Worm (Caenorhabditis elegans) whole organism, L2 larva: ENCODE results near the gene pvf-1.

Experiments
- C34F6.9 ChIP-seq: fragments of 150-350 bp; optimal IDR thresholded peaks from 2 replicates; lab custom pipeline; 2014; ENCODE audit warnings: missing biosample characterization, missing genetic modification characterization
- F13H6.1 ChIP-seq: sonication (generic microtip); optimal IDR thresholded peaks from 2 replicates; lab custom pipeline; 2016; ENCODE audit warnings: missing genetic modification characterization, missing compliant biosample characterization
- R02D3.7 ChIP-seq: fragments of 150-350 bp; optimal IDR thresholded peaks from 2 replicates; lab custom pipeline; 2014; ENCODE audit warnings: missing biosample characterization, missing genetic modification characterization
- Y55F3AM.14 ChIP-seq: fragments of 200-800 bp; sonication (Bioruptor generic); optimal IDR thresholded peaks from 2 replicates; lab custom pipeline; 2018; ENCODE audit warnings: mild to moderate bottlenecking, missing genetic modification characterization, missing compliant biosample characterization
- ZK546.5 ChIP-seq: sonication (generic microtip); optimal IDR thresholded peaks from 2 replicates; lab custom pipeline; 2017; ENCODE audit warnings: missing biosample characterization, missing genetic modification characterization
- alr-1 ChIP-seq: fragments of 150-350 bp; optimal IDR thresholded peaks from 2 replicates; lab custom pipeline; 2014; ENCODE audit warnings: missing biosample characterization, missing genetic modification characterization
- aly-2 ChIP-seq: fragments of 150-350 bp; optimal IDR thresholded peaks from 2 replicates; lab custom pipeline; 2014; ENCODE audit warnings: missing biosample characterization, missing genetic modification characterization
- ama-1 ChIP-seq: fragments of 150-350 bp; optimal IDR thresholded peaks from 2 replicates; lab custom pipeline; 2018; ENCODE audit warnings: inconsistent platforms
- blmp-1 ChIP-seq: sonication (generic microtip); optimal IDR thresholded peaks from 2 replicates; lab custom pipeline; 2017; ENCODE audit warnings: missing genetic modification characterization, mild to moderate bottlenecking, missing compliant biosample characterization, antibody characterized with exemption, moderate library complexity; ENCODE audit not compliant: insufficient read depth
- crh-2 ChIP-seq: sonication (generic microtip); optimal IDR thresholded peaks from 2 replicates; lab custom pipeline; 2017; ENCODE audit warnings: missing biosample characterization, missing genetic modification characterization
- dmd-4 ChIP-seq: sonication (generic microtip); optimal IDR thresholded peaks from 2 replicates; lab custom pipeline; 2017; ENCODE audit warnings: missing biosample characterization, missing genetic modification characterization
- egl-27 ChIP-seq: sonication (generic microtip); optimal IDR thresholded peaks from 3 replicates; lab custom pipeline; 2017; ENCODE audit warnings: missing biosample characterization, missing genetic modification reagents, missing genetic modification characterization
- elt-3 ChIP-seq: sonication (generic microtip); optimal IDR thresholded peaks from 2 replicates; lab custom pipeline; 2017; ENCODE audit warnings: missing biosample characterization, missing genetic modification characterization
- fos-1 ChIP-seq: fragments of 150-350 bp; optimal IDR thresholded peaks from 2 replicates; lab custom pipeline; 2014; ENCODE audit warnings: missing biosample characterization, missing genetic modification characterization
- gmeb-1 ChIP-seq: fragments of 150-350 bp; optimal IDR thresholded peaks from 2 replicates; lab custom pipeline; 2014; ENCODE audit warnings: missing biosample characterization, missing genetic modification characterization
- lin-11 ChIP-seq: fragments of 150-350 bp; sonication (generic microtip); optimal IDR thresholded peaks from 2 replicates; lab custom pipeline; 2014; ENCODE audit warnings: missing biosample characterization, missing genetic modification characterization, inconsistent platforms, mixed read lengths
- lin-13 ChIP-seq: fragments of 150-350 bp; optimal IDR thresholded peaks from 2 replicates; lab custom pipeline; 2014; ENCODE audit warnings: missing biosample characterization, missing genetic modification reagents, missing genetic modification characterization
- lin-39 ChIP-seq: fragments of 150-350 bp; optimal IDR thresholded peaks from 2 replicates; lab custom pipeline; 2014; ENCODE audit warnings: missing biosample characterization, missing genetic modification reagents, missing genetic modification characterization
- lsy-2 ChIP-seq, 2 experiments: fragments of 150-350 bp in 1 of 2; sonication (generic microtip) in 1 of 2; optimal IDR thresholded peaks; 2 replicates each; lab custom pipeline; 2014 to 2017; ENCODE audit warnings: missing biosample characterization in 2 of 2, missing genetic modification characterization in 2 of 2
- mab-5 ChIP-seq: fragments of 150-350 bp; optimal IDR thresholded peaks from 2 replicates; lab custom pipeline; 2014; ENCODE audit warnings: missing biosample characterization, missing genetic modification characterization
- mbf-1 ChIP-seq: sonication (generic microtip); optimal IDR thresholded peaks from 2 replicates; lab custom pipeline; 2017; ENCODE audit warnings: missing biosample characterization, missing genetic modification characterization
- mdl-1 ChIP-seq, 2 experiments: fragments of 150-350 bp in 1 of 2; sonication (generic microtip) in 1 of 2; optimal IDR thresholded peaks; 2 replicates each; lab custom pipeline; 2017; ENCODE audit warnings: missing biosample characterization in 2 of 2, missing genetic modification characterization in 2 of 2
- nhr-10 ChIP-seq: sonication (generic microtip); optimal IDR thresholded peaks from 2 replicates; lab custom pipeline; 2017; ENCODE audit warnings: missing biosample characterization, missing genetic modification characterization
- nhr-11 ChIP-seq: fragments of 150-350 bp; optimal IDR thresholded peaks from 2 replicates; lab custom pipeline; 2014; ENCODE audit warnings: missing biosample characterization, missing genetic modification characterization
- nhr-12 ChIP-seq: fragments of 150-350 bp; optimal IDR thresholded peaks from 2 replicates; lab custom pipeline; 2014; ENCODE audit warnings: missing biosample characterization, missing genetic modification characterization
- nhr-129 ChIP-seq: fragments of 150-350 bp; optimal IDR thresholded peaks from 2 replicates; lab custom pipeline; 2014; ENCODE audit warnings: missing biosample characterization, missing genetic modification characterization
- nhr-21 ChIP-seq: fragments of 150-350 bp; optimal IDR thresholded peaks from 2 replicates; lab custom pipeline; 2014; ENCODE audit warnings: missing biosample characterization, missing genetic modification characterization
- nhr-23 ChIP-seq: fragments of 150-350 bp; optimal IDR thresholded peaks from 2 replicates; lab custom pipeline; 2014; ENCODE audit warnings: missing biosample characterization, missing genetic modification reagents, missing genetic modification characterization
- nhr-237 ChIP-seq: fragments of 150-350 bp; optimal IDR thresholded peaks from 2 replicates; lab custom pipeline; 2014; ENCODE audit warnings: missing biosample characterization, missing genetic modification characterization
- nhr-25 ChIP-seq: fragments of 150-350 bp; sonication (generic microtip); optimal IDR thresholded peaks from 3 replicates; lab custom pipeline; 2014; ENCODE audit warnings: missing biosample characterization, missing genetic modification characterization
- nhr-6 ChIP-seq: fragments of 150-350 bp; optimal IDR thresholded peaks from 2 replicates; lab custom pipeline; 2014; ENCODE audit warnings: missing biosample characterization, missing genetic modification characterization
- peb-1 ChIP-seq: fragments of 150-350 bp; optimal IDR thresholded peaks from 2 replicates; lab custom pipeline; 2014; ENCODE audit warnings: missing biosample characterization, missing genetic modification characterization
- sem-4 ChIP-seq: fragments of 150-350 bp; optimal IDR thresholded peaks from 2 replicates; lab custom pipeline; 2014; ENCODE audit warnings: missing biosample characterization, missing genetic modification reagents, missing genetic modification characterization
- skn-1 ChIP-seq: sonication (generic microtip); optimal IDR thresholded peaks from 2 replicates; lab custom pipeline; 2017; ENCODE audit warnings: missing biosample characterization, missing genetic modification characterization
- sma-3 ChIP-seq: sonication (generic microtip); optimal IDR thresholded peaks from 2 replicates; lab custom pipeline; 2016; ENCODE audit warnings: missing genetic modification reagents, missing genetic modification characterization, missing compliant biosample characterization
- sma-9 ChIP-seq, 2 experiments: fragments of 150-350 bp in 1 of 2; sonication (generic microtip) in 1 of 2; optimal IDR thresholded peaks; 2 replicates each; lab custom pipeline; 2014 to 2016; ENCODE audit warnings: missing genetic modification characterization in 2 of 2, mild to moderate bottlenecking in 1 of 2, missing biosample characterization in 1 of 2, missing compliant biosample characterization in 1 of 2, missing genetic modification reagents in 1 of 2, moderate library complexity in 1 of 2
- snpc-4 ChIP-seq: fragments of 150-350 bp; optimal IDR thresholded peaks from 2 replicates; lab custom pipeline; 2014; ENCODE audit warnings: missing biosample characterization, missing genetic modification characterization
- unc-39 ChIP-seq: fragments of 150-350 bp; optimal IDR thresholded peaks from 2 replicates; lab custom pipeline; 2014; ENCODE audit warnings: missing biosample characterization, missing genetic modification characterization
- unc-55 ChIP-seq: fragments of 150-350 bp; sonication (generic microtip); optimal IDR thresholded peaks from 3 replicates; lab custom pipeline; 2014; ENCODE audit warnings: missing biosample characterization, missing genetic modification reagents, missing genetic modification characterization
- unc-62 ChIP-seq: fragments of 150-350 bp; optimal IDR thresholded peaks from 2 replicates; lab custom pipeline; 2014; ENCODE audit warnings: missing biosample characterization, missing genetic modification reagents, missing genetic modification characterization
- zag-1 ChIP-seq: fragments of 150-350 bp; optimal IDR thresholded peaks from 2 replicates; lab custom pipeline; 2014; ENCODE audit warnings: missing biosample characterization, missing genetic modification characterization
- ztf-1 ChIP-seq: fragments of 200-800 bp; sonication (Bioruptor generic); conservative IDR thresholded peaks from 2 replicates; pipeline ENCODE4 v1.3.6; 2022; ENCODE audit warnings: missing genetic modification characterization, missing compliant biosample characterization
- ztf-4 ChIP-seq: fragments of 150-350 bp; optimal IDR thresholded peaks from 2 replicates; lab custom pipeline; 2014; ENCODE audit warnings: missing biosample characterization, missing genetic modification characterization

pvf-1 gene

ce11 chrIII:1824264-1824922, at the start of gene pvf-1, which contains the start of gene Y39A3CL.7:
Gene pvf-1, minus strand, starts transcription at chrIII:1824314.
Gene Y39A3CL.7, plus strand, starts transcription at chrIII:1824919.
- TF ChIP-seq nhr-11 (tag; lab: Kevin White, UChicago): no peak
- no peak for TF ChIP-seq snpc-4 (tag; lab: Kevin White, UChicago)
- no peak for TF ChIP-seq unc-39 (tag; lab: Kevin White, UChicago)
- TF ChIP-seq nhr-25 (tag; lab: Kevin White, UChicago): no peak
- TF ChIP-seq peb-1: no peak
- no peak for TF ChIP-seq lin-39 (tag; lab: Kevin White, UChicago)
- peak; percentile 23 for TF ChIP-seq nhr-129 (tag; lab: Kevin White, UChicago)
- no peak for TF ChIP-seq nhr-12 (tag; lab: Kevin White, UChicago)
- peak; percentile 63 for TF ChIP-seq lin-13 (GFP tag; lab: Kevin White, UChicago)
- no peak for TF ChIP-seq aly-2 (tag; lab: Kevin White, UChicago)
- TF ChIP-seq nhr-23 (tag; lab: Kevin White, UChicago): no peak
- TF ChIP-seq C34F6.9: peak; percentile 36
- peak; percentile 40 for TF ChIP-seq gmeb-1
- no peak for TF ChIP-seq ZK546.5
- TF ChIP-seq fos-1 (tag; lab: Kevin White, UChicago): no peak
- TF ChIP-seq sma-3 (GFP tag; lab: Kevin White, UChicago): peak; percentile 39
- TF ChIP-seq sem-4 (tag; lab: Kevin White, UChicago): peak; percentile 20
- TF ChIP-seq ama-1 (lab: Kevin White, UChicago): no peak
- TF ChIP-seq F13H6.1 (tag; lab: Kevin White, UChicago): peak; percentile 7
- peak in 1 of 2 experiments; percentile 60 for TF ChIP-seq lsy-2 (tag; optimal IDR thresholded peaks at IDR 0.05; lab: Kevin White, UChicago)
- no peak for TF ChIP-seq ztf-4 (tag; lab: Kevin White, UChicago)
- no peak for TF ChIP-seq blmp-1 (tag; lab: Kevin White, UChicago)
- TF ChIP-seq lin-11: no peak
- peak; percentile 34 for TF ChIP-seq unc-55 (GFP tag; lab: Kevin White, UChicago)
- no peak for TF ChIP-seq mab-5 (tag; lab: Kevin White, UChicago)

ce11 chrIII:1860129-1860528, 36.0 kb upstream of the pvf-1 start, which contains the start of gene ttc-7:
Gene ttc-7, plus strand, starts transcription at chrIII:1860429.
- no peak for TF ChIP-seq egl-27 (tag; lab: Kevin White, UChicago)
- no peak for TF ChIP-seq ztf-4 (tag; lab: Kevin White, UChicago)
- no peak for TF ChIP-seq lin-39 (tag; lab: Kevin White, UChicago)
- no peak for TF ChIP-seq nhr-129 (tag; lab: Kevin White, UChicago)
- TF ChIP-seq lin-13 (GFP tag; lab: Kevin White, UChicago): no peak
- TF ChIP-seq aly-2 (tag; lab: Kevin White, UChicago): no peak
- no peak for TF ChIP-seq lsy-2 (tag; optimal IDR thresholded peaks at IDR 0.05; lab: Kevin White, UChicago)
- no peak for TF ChIP-seq nhr-10
- TF ChIP-seq nhr-6 (tag; lab: Kevin White, UChicago): no peak
- no peak for TF ChIP-seq sma-3 (GFP tag; lab: Kevin White, UChicago)
- no peak for TF ChIP-seq alr-1 (tag; lab: Kevin White, UChicago)
- TF ChIP-seq unc-55 (GFP tag; lab: Kevin White, UChicago): no peak
- TF ChIP-seq gmeb-1: no peak
- no peak for TF ChIP-seq nhr-237 (tag; lab: Kevin White, UChicago)
- TF ChIP-seq ztf-1 (GFP tag; lab: Robert Waterston, UW): no peak
- TF ChIP-seq snpc-4 (tag; lab: Kevin White, UChicago): no peak
- TF ChIP-seq ZK546.5: no peak

DNA sequence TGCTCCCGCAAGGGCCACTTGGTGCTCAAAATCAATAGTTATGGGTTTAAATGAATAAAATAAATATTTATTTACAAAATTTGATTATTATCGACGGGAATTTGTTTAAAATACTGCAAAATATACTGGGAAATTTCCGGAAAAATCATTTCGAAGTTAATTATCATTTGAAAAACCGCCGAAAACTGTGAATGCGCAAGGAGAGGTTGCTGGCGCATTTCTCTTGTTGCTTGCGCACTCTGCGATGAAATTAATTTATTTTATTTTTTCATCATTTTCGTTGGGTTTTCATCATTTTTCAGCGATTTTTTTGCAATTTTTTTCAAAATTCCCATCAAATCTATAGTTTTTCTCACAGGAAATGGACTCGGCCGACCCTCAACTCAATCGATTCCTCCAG, 35.4 kb upstream of the pvf-1 start, which contains the start of gene ddp-1:
Gene ddp-1, plus strand, starts transcription at position 357 of the 400 bp plus-strand sequence.
- TF ChIP-seq sma-9 (GFP tag; optimal IDR thresholded peaks at IDR 0.05; lab: Kevin White, UChicago): peak; percentile 98
- no peak for TF ChIP-seq sma-9 (tag; optimal IDR thresholded peaks at IDR 0.05; lab: Kevin White, UChicago)
- peak; percentile 95 to 97 for TF ChIP-seq lsy-2 (tag; optimal IDR thresholded peaks at IDR 0.05; lab: Kevin White, UChicago)
- peak; percentile 96 for TF ChIP-seq sma-3 (GFP tag; lab: Kevin White, UChicago)
- peak; percentile 88 for TF ChIP-seq lin-11
- TF ChIP-seq nhr-6 (tag; lab: Kevin White, UChicago): peak; percentile 93
- TF ChIP-seq ztf-4 (tag; lab: Kevin White, UChicago): peak; percentile 89
- peak; percentile 91 for TF ChIP-seq nhr-10
- TF ChIP-seq mbf-1 (tag; lab: Kevin White, UChicago): peak; percentile 41
- TF ChIP-seq fos-1 (tag; lab: Kevin White, UChicago): peak; percentile 87
- TF ChIP-seq snpc-4 (tag; lab: Kevin White, UChicago): peak; percentile 69
- no peak for TF ChIP-seq unc-39 (tag; lab: Kevin White, UChicago)
- TF ChIP-seq skn-1: no peak
- peak; percentile 80 for TF ChIP-seq zag-1 (tag; lab: Kevin White, UChicago)
- peak; percentile 96 for TF ChIP-seq crh-2 (tag; lab: Kevin White, UChicago)
- no peak for TF ChIP-seq nhr-23 (tag; lab: Kevin White, UChicago)
- TF ChIP-seq dmd-4 (tag; lab: Kevin White, UChicago): peak; percentile 64
- peak; percentile 82 for TF ChIP-seq unc-62
- peak; percentile 83 for TF ChIP-seq nhr-237 (tag; lab: Kevin White, UChicago)
- peak; percentile 87 for TF ChIP-seq ama-1 (lab: Kevin White, UChicago)
- peak; percentile 94 for TF ChIP-seq mab-5 (tag; lab: Kevin White, UChicago)
- TF ChIP-seq R02D3.7 (tag; lab: Kevin White, UChicago): peak; percentile 73
- peak; percentile 71 for TF ChIP-seq blmp-1 (tag; lab: Kevin White, UChicago)
- peak; percentile 80 for TF ChIP-seq Y55F3AM.14 (GFP tag; lab: Kevin White, UChicago)
- peak; percentile 78 for TF ChIP-seq nhr-129 (tag; lab: Kevin White, UChicago)
- TF ChIP-seq gmeb-1: peak; percentile 100
- no peak for TF ChIP-seq elt-3 (tag; lab: Kevin White, UChicago)
- peak in 1 of 2 experiments; percentile 69 for TF ChIP-seq mdl-1 (tag; optimal IDR thresholded peaks at IDR 0.05; lab: Kevin White, UChicago)
- peak; percentile 99 for TF ChIP-seq unc-55 (GFP tag; lab: Kevin White, UChicago)
- TF ChIP-seq lin-39 (tag; lab: Kevin White, UChicago): peak; percentile 59
- peak; percentile 97 for TF ChIP-seq lin-13 (GFP tag; lab: Kevin White, UChicago)
- TF ChIP-seq F13H6.1 (tag; lab: Kevin White, UChicago): peak; percentile 93
- TF ChIP-seq nhr-21 (tag; lab: Kevin White, UChicago): peak; percentile 95
